Fruit fly (Drosophila melanogaster): ENCODE results near the gene CG31464.
A peak's percentile ranks its signal among the peaks of the same experiment; 100 is the strongest.

The CG31464 gene

DNA sequence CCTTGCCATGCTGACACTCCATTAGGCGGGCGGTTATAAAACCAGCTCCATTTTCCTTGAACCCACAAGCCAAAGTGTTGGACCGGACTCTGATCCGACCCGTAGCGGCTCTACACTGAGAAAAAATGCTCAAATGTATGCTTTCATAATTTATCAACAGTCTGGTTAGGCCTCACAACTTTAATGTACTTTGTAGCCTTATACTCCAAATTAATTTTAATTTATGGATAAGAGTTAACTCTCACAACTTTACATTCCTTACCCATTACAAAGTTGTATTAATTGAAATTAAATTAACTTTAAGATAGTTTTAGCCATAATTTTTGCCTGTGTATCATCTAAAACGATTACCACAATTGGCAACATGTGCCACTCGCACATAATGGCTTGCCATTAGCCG is 35.0 kb upstream of the CG31464 start (continued):
- TF ChIP-seq CG34376 (GFP tag; optimal IDR thresholded peaks at IDR 0.05) (no peak), CG12155 (GFP tag; optimal IDR thresholded peaks at IDR 0.05) (no peak), Doc3 (GFP tag; IDR thresholded peaks at IDR 0.05; ENCODE audit: partially characterized antibody) (no peak), dysf (GFP tag; IDR thresholded peaks at IDR 0.05) (peak; percentile 53; the same call in 2 of the 3 replicates), CG10267 (tag; optimal IDR thresholded peaks at IDR 0.05) (no peak), Dbx (GFP tag; IDR thresholded peaks at IDR 0.05) (no peak), CG14710 (tag; optimal IDR thresholded peaks at IDR 0.05) (no peak), jumu (GFP tag; optimal IDR thresholded peaks at IDR 0.05) (no peak), ash1 (GFP tag; optimal IDR thresholded peaks at IDR 0.05) (no peak), cas (GFP tag; IDR thresholded peaks at IDR 0.05) (no peak), scrt (GFP tag; optimal IDR thresholded peaks at IDR 0.05) (no peak), CG4707 (GFP tag; optimal IDR thresholded peaks at IDR 0.05) (no peak), CG30431 (GFP tag; optimal IDR thresholded peaks at IDR 0.05) (no peak), vnd (GFP tag; IDR thresholded peaks at IDR 0.05; ENCODE audit: partially characterized antibody) (no peak), CG17802 (tag; optimal IDR thresholded peaks at IDR 0.05) (no peak), gcm2 (GFP tag; optimal IDR thresholded peaks at IDR 0.05) (no peak), CG10147 (GFP tag; optimal IDR thresholded peaks at IDR 0.05) (peak; percentile 26), slou (GFP tag; optimal IDR thresholded peaks at IDR 0.05) (no peak), CG7556 (GFP tag; optimal IDR thresholded peaks at IDR 0.05) (peak; percentile 31), Dip3 (GFP tag; optimal IDR thresholded peaks at IDR 0.05) (no peak), Hr51 (GFP tag; optimal IDR thresholded peaks at IDR 0.05) (peak in 1 of 2 experiments; percentile 52), CG10366 (GFP tag; IDR thresholded peaks at IDR 0.05) (no peak), Stat92E (GFP tag; optimal IDR thresholded peaks at IDR 0.05) (no peak), CG10431 (GFP tag; optimal IDR thresholded peaks at IDR 0.05) (no peak), HmgZ (tag; optimal IDR thresholded peaks at IDR 0.05) (peak; percentile 2), exex (tag; optimal IDR thresholded peaks at IDR 0.05) (no peak), ATbp (GFP tag; optimal IDR thresholded peaks at IDR 0.05) (no peak), CG6254 (GFP tag; optimal IDR thresholded peaks at IDR 0.05) (no peak), sens-2 (GFP tag; IDR thresholded peaks at IDR 0.05) (no peak), CG30020 (tag; optimal IDR thresholded peaks at IDR 0.05) (no peak), hb (GFP tag; IDR thresholded peaks at IDR 0.05; ENCODE audit: partially characterized antibody) (no peak), CG32772 (GFP tag; IDR thresholded peaks at IDR 0.05) (no peak), Ets65A (GFP tag) (peak; percentile 86), Hand (GFP tag; optimal IDR thresholded peaks at IDR 0.05) (no peak), Mrtf (GFP tag; IDR thresholded peaks at IDR 0.05) (no peak), Atf3 (GFP tag; optimal IDR thresholded peaks at IDR 0.05) (no peak), CG1602 (GFP tag; optimal IDR thresholded peaks at IDR 0.05) (no peak), Dll (GFP tag; IDR thresholded peaks at IDR 0.05; ENCODE audit: partially characterized antibody) (no peak), Oaz (GFP tag; IDR thresholded peaks at IDR 0.05) (no peak), CG3995 (GFP tag; optimal IDR thresholded peaks at IDR 0.05) (no peak), nerfin-2 (GFP tag; IDR thresholded peaks at IDR 0.05; ENCODE audit: partially characterized antibody) (no peak), CG11696 (GFP tag; IDR thresholded peaks at IDR 0.05) (no peak), CG4282 (GFP tag; optimal IDR thresholded peaks at IDR 0.05) (no peak), ato (GFP tag; IDR thresholded peaks at IDR 0.05; ENCODE audit: partially characterized antibody) (no peak), CG11695 (GFP tag; IDR thresholded peaks at IDR 0.05) (peak; percentile 42; the same call in 1 of the 3 replicates), CG17359 (tag; optimal IDR thresholded peaks at IDR 0.05) (peak; percentile 19), Tbp (GFP tag; optimal IDR thresholded peaks at IDR 0.05) (no peak), Bteb2 (GFP tag; optimal IDR thresholded peaks at IDR 0.05) (peak; percentile 11), CG1647 (GFP tag; optimal IDR thresholded peaks at IDR 0.05) (no peak), CG11504 (tag; optimal IDR thresholded peaks at IDR 0.05) (peak; percentile 59), CG34422 (GFP tag; IDR thresholded peaks at IDR 0.05) (no peak)
